Worm (Caenorhabditis elegans): Measurements from ENCODE around the gene R11G1.7.

DNA sequence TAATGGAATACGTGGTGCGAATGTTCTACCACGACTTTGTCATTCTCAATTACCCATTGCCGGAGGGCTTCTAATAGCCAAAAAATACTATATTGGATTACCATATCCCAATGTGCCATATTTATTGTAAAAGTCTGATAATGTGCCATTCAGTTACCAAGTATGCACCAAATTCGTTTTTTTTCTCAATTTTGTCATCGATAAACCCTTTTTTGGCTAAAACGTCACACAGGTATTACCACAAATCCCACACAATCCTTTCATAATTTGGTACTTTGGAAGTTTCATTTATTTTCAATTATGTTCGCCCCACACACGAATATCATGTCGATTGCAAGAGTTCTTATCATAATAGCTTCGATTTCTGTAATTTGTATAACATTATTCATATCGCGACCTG is 28.1 kb upstream of the R11G1.7 start, which contains the start of gene vep-2:
- TF ChIP-seq pat-9 (tag; optimal IDR thresholded peaks at IDR 0.05) = no peak
- TF ChIP-seq nfya-1 (tag; optimal IDR thresholded peaks at IDR 0.05) = no peak
- TF ChIP-seq sox-2 (GFP tag; IDR thresholded peaks at IDR 0.05) = no peak
- TF ChIP-seq K09A11.1 (tag; optimal IDR thresholded peaks at IDR 0.05; ENCODE audit: insufficient read depth) = no peak
- no peak for TF ChIP-seq hlh-15 (tag; optimal IDR thresholded peaks at IDR 0.05)
- TF ChIP-seq fkh-10 (GFP tag; optimal IDR thresholded peaks at IDR 0.05) = no peak
- TF ChIP-seq ceh-34 (tag; optimal IDR thresholded peaks at IDR 0.05) = no peak
- no peak for TF ChIP-seq pqm-1 (tag; optimal IDR thresholded peaks at IDR 0.05)
- TF ChIP-seq nhr-11 (tag; optimal IDR thresholded peaks at IDR 0.05) = no peak
- TF ChIP-seq unc-55 (GFP tag; optimal IDR thresholded peaks at IDR 0.05) = no peak
- no peak for TF ChIP-seq zip-5 (tag; optimal IDR thresholded peaks at IDR 0.05)
- no peak for TF ChIP-seq npax-4 (tag; optimal IDR thresholded peaks at IDR 0.05)
- TF ChIP-seq ceh-9 (tag; optimal IDR thresholded peaks at IDR 0.05) = no peak
- TF ChIP-seq ceh-18 (tag; optimal IDR thresholded peaks at IDR 0.05) = no peak
